Fruit fly (Drosophila melanogaster) whole organism: ENCODE measurements around the gene hb.

ENCODE experiments used
- CG8478 ChIP-seq: fragments of >200 bp; optimal IDR thresholded peaks from 2 replicates; lab custom pipeline; 2018; ENCODE audit warnings: inconsistent platforms
- Dll ChIP-seq: fragments of >200 bp; optimal IDR thresholded peaks from 2 replicates; lab custom pipeline; 2017

DNA sequence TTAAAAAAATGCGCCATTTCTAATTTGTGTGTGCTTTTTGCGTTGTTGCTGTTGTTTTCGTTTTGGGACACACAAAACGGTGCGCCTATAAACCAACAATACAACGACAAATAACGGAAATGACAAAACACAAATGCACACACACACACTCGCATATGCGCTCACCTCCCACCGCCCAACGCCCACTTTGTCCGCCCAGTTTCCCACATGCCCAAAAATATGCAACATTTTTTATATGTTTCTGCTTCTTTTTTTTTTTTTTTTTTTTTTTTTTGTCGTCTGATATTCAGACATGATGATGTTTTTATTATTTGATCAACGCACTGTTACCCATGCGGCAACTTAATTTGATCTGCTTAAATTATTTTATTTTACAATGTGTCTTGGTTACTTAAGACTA is 9.5 kb upstream of the hb start:
- TF ChIP-seq CG8478 (lab: Kevin White, UChicago) (no peak), Dll (lab: Kevin White, UChicago) (no peak)
